Worm (Caenorhabditis elegans) whole organism, mixed stage, embryonic: Measurements from ENCODE around the gene D1053.4.

Experiments
- blmp-1 ChIP-seq: fragments of 150-350 bp; optimal IDR thresholded peaks from 2 replicates; lab custom pipeline; 2014; ENCODE audit warnings: missing biosample characterization, missing genetic modification characterization
- ceh-83 ChIP-seq: fragments of 200-800 bp; sonication (Bioruptor generic); optimal IDR thresholded peaks from 2 replicates; lab custom pipeline; 2018; ENCODE audit warnings: mild to moderate bottlenecking, missing genetic modification characterization, missing compliant biosample characterization
- cnd-1 ChIP-seq: fragments of 200-800 bp; sonication (Bioruptor generic); optimal IDR thresholded peaks from 2 replicates; lab custom pipeline; 2018; ENCODE audit warnings: mild to moderate bottlenecking, missing genetic modification characterization, missing compliant biosample characterization
- lin-13 ChIP-seq: fragments of 150-350 bp; optimal IDR thresholded peaks from 2 replicates; lab custom pipeline; 2014; ENCODE audit warnings: missing biosample characterization, missing genetic modification characterization
- mep-1 ChIP-seq: fragments of 150-350 bp; optimal IDR thresholded peaks from 2 replicates; lab custom pipeline; 2017; ENCODE audit warnings: missing biosample characterization, missing genetic modification reagents, missing genetic modification characterization, inconsistent platforms
- nhr-237 ChIP-seq: fragments of 150-350 bp; optimal IDR thresholded peaks from 2 replicates; lab custom pipeline; 2014; ENCODE audit warnings: missing biosample characterization, missing genetic modification characterization
- pha-4 ChIP-seq: fragments of 150-350 bp; optimal IDR thresholded peaks from 2 replicates; lab custom pipeline; 2018; ENCODE audit warnings: missing biosample characterization, missing genetic modification reagents, missing genetic modification characterization
- sptf-1 ChIP-seq: sonication (generic microtip); optimal IDR thresholded peaks from 2 replicates; lab custom pipeline; 2017; ENCODE audit warnings: mild to moderate bottlenecking, missing genetic modification characterization, moderate library complexity, missing compliant biosample characterization
- unc-62 ChIP-seq: fragments of 150-350 bp; optimal IDR thresholded peaks from 2 replicates; lab custom pipeline; 2014; ENCODE audit warnings: missing biosample characterization, missing genetic modification reagents, missing genetic modification characterization
- zip-8 ChIP-seq: fragments of 150-350 bp; optimal IDR thresholded peaks from 2 replicates; lab custom pipeline; 2014; ENCODE audit warnings: missing biosample characterization, missing genetic modification characterization

DNA sequence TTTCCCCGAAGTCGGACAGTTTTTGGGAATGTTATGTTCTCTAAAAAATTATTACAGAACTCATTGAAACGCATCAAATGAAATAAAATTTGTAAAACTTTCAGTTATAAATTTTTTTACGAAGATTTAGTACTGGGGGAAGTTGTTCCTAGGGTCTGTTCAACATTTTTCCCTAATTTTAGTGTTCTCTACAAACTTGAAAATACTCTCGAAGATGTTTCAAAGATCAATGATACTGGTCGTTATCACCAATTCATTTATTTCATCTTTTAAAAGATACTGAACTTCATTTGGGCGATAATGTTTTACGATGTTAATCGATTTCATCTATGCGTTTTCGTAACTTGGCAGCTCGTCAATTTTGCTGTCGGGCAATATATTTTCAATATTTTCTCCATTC is 21.4 kb downstream of the D1053.4 start, which contains the start of gene C44C10.3:
- TF ChIP-seq unc-62 (GFP tag; lab: Kevin White, UChicago) (no peak), zip-8 (tag; lab: Kevin White, UChicago) (no peak), mep-1 (tag; lab: Kevin White, UChicago) (no peak), ceh-83 (GFP tag; lab: Kevin White, UChicago) (no peak), blmp-1 (tag; lab: Kevin White, UChicago) (no peak), lin-13 (tag; lab: Kevin White, UChicago) (no peak), sptf-1 (no peak), pha-4 (tag; lab: Kevin White, UChicago) (no peak), cnd-1 (tag; lab: Kevin White, UChicago) (no peak), nhr-237 (tag; lab: Kevin White, UChicago) (no peak)
